Worm (Caenorhabditis elegans) whole organism, early embryonic: Measurements from ENCODE around the gene F21D9.8.

Experiments used
- B0310.2 ChIP-seq: sonication (generic microtip); optimal IDR thresholded peaks from 2 replicates; lab custom pipeline; 2016; ENCODE audit warnings: mild to moderate bottlenecking, missing genetic modification characterization, missing compliant biosample characterization
- aly-1 ChIP-seq: sonication (generic microtip); optimal IDR thresholded peaks from 2 replicates; lab custom pipeline; 2016; ENCODE audit warnings: missing genetic modification characterization, missing compliant biosample characterization
- ama-1 ChIP-seq: fragments of 150-350 bp; optimal IDR thresholded peaks from 2 replicates; lab custom pipeline; 2014
- ceh-13 ChIP-seq: fragments of 200-800 bp; sonication (Bioruptor generic); optimal IDR thresholded peaks from 2 replicates; lab custom pipeline; 2018; ENCODE audit warnings: mild to moderate bottlenecking, missing genetic modification characterization, missing compliant biosample characterization
- ets-7 ChIP-seq: sonication (generic microtip); optimal IDR thresholded peaks from 2 replicates; lab custom pipeline; 2016; ENCODE audit warnings: missing genotype, missing genetic modification characterization, missing compliant biosample characterization
- flt-1 ChIP-seq: fragments of 200-800 bp; sonication (Bioruptor generic); IDR thresholded peaks from 2 replicates; pipeline ENCODE4 v1.3.6; 2022; ENCODE audit warnings: missing genetic modification characterization, missing compliant biosample characterization
- hmbx-1 ChIP-seq: sonication (generic microtip); optimal IDR thresholded peaks from 2 replicates; lab custom pipeline; 2016; ENCODE audit warnings: mild to moderate bottlenecking, missing genetic modification characterization, missing compliant biosample characterization
- hmg-4 ChIP-seq: fragments of 200-800 bp; sonication (Bioruptor generic); optimal IDR thresholded peaks from 2 replicates; lab custom pipeline; 2018; ENCODE audit warnings: mild to moderate bottlenecking, missing genetic modification characterization, missing compliant biosample characterization
- hnd-1 ChIP-seq: sonication (generic microtip); optimal IDR thresholded peaks from 2 replicates; lab custom pipeline; 2016; ENCODE audit warnings: missing genetic modification characterization, missing compliant biosample characterization
- scrt-1 ChIP-seq: fragments of 200-800 bp; sonication (Bioruptor generic); IDR thresholded peaks from 2 replicates; pipeline ENCODE4 v1.3.6; 2022; ENCODE audit warnings: missing genetic modification characterization, missing compliant biosample characterization
- sea-1 ChIP-seq: fragments of 200-800 bp; sonication (Bioruptor generic); conservative IDR thresholded peaks from 2 replicates; pipeline ENCODE4 v1.3.6; 2022; ENCODE audit warnings: missing genetic modification characterization, missing compliant biosample characterization
- tbx-11 ChIP-seq: fragments of 200-800 bp; sonication (Bioruptor generic); IDR thresholded peaks from 2 replicates; pipeline ENCODE4 v1.3.6; 2022; ENCODE audit warnings: missing genetic modification characterization, missing compliant biosample characterization
- tbx-37 ChIP-seq: fragments of 200-800 bp; sonication (Bioruptor generic); conservative IDR thresholded peaks from 2 replicates; pipeline ENCODE4 v1.3.6; 2022; ENCODE audit warnings: missing genetic modification reagents, missing genetic modification characterization, missing compliant biosample characterization

DNA sequence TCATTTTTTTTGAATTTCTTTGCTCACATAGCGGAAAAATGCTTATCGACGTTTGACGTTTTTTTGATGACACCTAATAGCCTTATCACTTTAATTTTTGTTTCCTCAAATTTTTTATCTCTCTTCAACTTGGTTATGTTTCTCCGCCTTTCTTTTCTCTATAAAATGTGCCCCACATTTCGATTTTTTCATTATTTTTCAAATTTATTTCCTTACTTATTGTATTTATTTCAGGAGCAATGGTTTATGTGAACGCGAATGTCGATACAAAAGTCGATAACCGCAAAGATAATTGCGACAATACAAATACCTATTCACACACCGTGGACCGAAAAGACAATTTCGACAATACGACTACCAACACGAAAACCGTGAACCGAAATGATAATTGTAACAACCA lies 40.6 kb upstream of the F21D9.8 start, which contains the start of gene sdz-6:
- TF ChIP-seq hmbx-1 (tag; lab: Kevin White, UChicago) (no peak), tbx-11 (GFP tag; lab: Robert Waterston, UW) (no peak), ama-1 (lab: Kevin White, UChicago) (no peak), ets-7 (tag; lab: Kevin White, UChicago) (no peak), hnd-1 (no peak), flt-1 (no peak), aly-1 (tag; lab: Kevin White, UChicago) (no peak), tbx-37 (GFP tag; lab: Robert Waterston, UW) (no peak), B0310.2 (tag; lab: Kevin White, UChicago) (no peak), hmg-4 (GFP tag; lab: Kevin White, UChicago) (no peak), scrt-1 (GFP tag; lab: Robert Waterston, UW) (no peak), sea-1 (GFP tag; lab: Robert Waterston, UW) (no peak), ceh-13 (GFP tag; lab: Kevin White, UChicago) (no peak)
